Fruit fly (Drosophila melanogaster): ENCODE measurements around the gene CG11601.

Gene CG11601

dm6 chr2L:309812-310431 is 26.9 kb upstream of the CG11601 start (continued):
- TF ChIP-seq tll (GFP tag; optimal IDR thresholded peaks at IDR 0.05) (no peak), mirr (GFP tag; optimal IDR thresholded peaks at IDR 0.05) (no peak), dan (GFP tag; IDR thresholded peaks at IDR 0.05) (no peak), TFAM (GFP tag; optimal IDR thresholded peaks at IDR 0.05) (no peak), unpg (GFP tag; optimal IDR thresholded peaks at IDR 0.05) (no peak), Mes4 (GFP tag; optimal IDR thresholded peaks at IDR 0.05) (no peak), bowl (GFP tag; IDR thresholded peaks at IDR 0.05) (no peak), insv (GFP tag; optimal IDR thresholded peaks at IDR 0.05) (no peak), tgo (GFP tag; IDR thresholded peaks at IDR 0.05) (no peak), grau (tag; optimal IDR thresholded peaks at IDR 0.05) (no peak), Hmr (GFP tag; optimal IDR thresholded peaks at IDR 0.05) (peak; percentile 11), Nf-YB (GFP tag; optimal IDR thresholded peaks at IDR 0.05) (no peak), CG4424 (GFP tag; optimal IDR thresholded peaks at IDR 0.05) (no peak), CoRest (tag; optimal IDR thresholded peaks at IDR 0.05) (no peak), Aef1 (GFP tag; IDR thresholded peaks at IDR 0.05) (peak; percentile 42; the same call in 1 of the 3 replicates), CG7357 (GFP tag; IDR thresholded peaks at IDR 0.05) (no peak), Drgx (GFP tag; IDR thresholded peaks at IDR 0.05) (peak; percentile 27; the same call in 1 of the 2 replicates), CG18619 (GFP tag; optimal IDR thresholded peaks at IDR 0.05) (no peak), CG3995 (GFP tag; optimal IDR thresholded peaks at IDR 0.05) (no peak), Nf-YA (GFP tag; IDR thresholded peaks at IDR 0.05) (no peak), CG11398 (GFP tag; optimal IDR thresholded peaks at IDR 0.05) (no peak), Bdp1 (GFP tag; optimal IDR thresholded peaks at IDR 0.05) (no peak), CG31388 (GFP tag; optimal IDR thresholded peaks at IDR 0.05) (no peak), Sox102F (GFP tag; optimal IDR thresholded peaks at IDR 0.05) (no peak), CG4360 (GFP tag; IDR thresholded peaks at IDR 0.05) (no peak), CG10147 (GFP tag; optimal IDR thresholded peaks at IDR 0.05) (no peak), CG6765 (GFP tag; optimal IDR thresholded peaks at IDR 0.05) (no peak), Dbx (GFP tag; IDR thresholded peaks at IDR 0.05) (0 out of 3 replicates have a peak, but pooled peaks have one; percentile 37), HLH4C (GFP tag; IDR thresholded peaks at IDR 0.05; ENCODE audit: partially characterized antibody) (no peak), CG34376 (GFP tag; optimal IDR thresholded peaks at IDR 0.05) (peak; percentile 39), fd64A (GFP tag; optimal IDR thresholded peaks at IDR 0.05) (no peak), Oaz (GFP tag; IDR thresholded peaks at IDR 0.05) (no peak), cwo (GFP tag; optimal IDR thresholded peaks at IDR 0.05) (no peak), ham (GFP tag; IDR thresholded peaks at IDR 0.05) (no peak), sob (GFP tag; IDR thresholded peaks at IDR 0.05) (peak; percentile 29; the same call in 1 of the 2 replicates), CG8388 (GFP tag; optimal IDR thresholded peaks at IDR 0.05) (no peak), Hr51 (GFP tag; optimal IDR thresholded peaks at IDR 0.05) (no peak), br (optimal IDR thresholded peaks at IDR 0.05) (no peak), sqz (GFP tag; optimal IDR thresholded peaks at IDR 0.05) (no peak), gsb-n (tag; optimal IDR thresholded peaks at IDR 0.05) (no peak), Lpt (GFP tag; optimal IDR thresholded peaks at IDR 0.05) (no peak), Rfx (GFP tag; IDR thresholded peaks at IDR 0.05) (no peak), CG12769 (tag; optimal IDR thresholded peaks at IDR 0.05) (peak; percentile 68), CG14965 (GFP tag; optimal IDR thresholded peaks at IDR 0.05; ENCODE audit: borderline replicate concordance) (no peak), pfk (GFP tag; optimal IDR thresholded peaks at IDR 0.05) (no peak), dmrt11E (tag; optimal IDR thresholded peaks at IDR 0.05) (no peak), mam (GFP tag; optimal IDR thresholded peaks at IDR 0.05) (no peak), HLHmδ (GFP tag; optimal IDR thresholded peaks at IDR 0.05) (no peak), CG8765 (GFP tag; IDR thresholded peaks at IDR 0.05) (no peak), Optix (GFP tag; IDR thresholded peaks at IDR 0.05) (no peak), CG1647 (GFP tag; optimal IDR thresholded peaks at IDR 0.05) (no peak)

Data from whole organism, embryonic.